Worm (Caenorhabditis elegans) whole organism, L4 larva: ENCODE results near the gene F21C10.10.

ENCODE experiments used
- fos-1 ChIP-seq: fragments of 150-350 bp; optimal IDR thresholded peaks from 2 replicates; lab custom pipeline; 2014; ENCODE audit warnings: missing biosample characterization, missing genetic modification characterization
- skn-1 ChIP-seq: fragments of 150-350 bp; optimal IDR thresholded peaks from 2 replicates; lab custom pipeline; 2014; ENCODE audit warnings: missing biosample characterization, missing genetic modification characterization

ce11 chrV:9084252-9084651, 11.8 kb upstream of the F21C10.10 start:
- TF ChIP-seq fos-1 (tag; lab: Kevin White, UChicago), result no peak
- no peak for TF ChIP-seq skn-1 (tag; lab: Kevin White, UChicago)
